Fruit fly (Drosophila melanogaster) Kc167 (cell line): ENCODE measurements around the gene spn-F.

Experiments
- Myc ChIP-seq: fragments of >200 bp; optimal IDR thresholded peaks from 2 replicates; lab custom pipeline; 2017; ENCODE audit warnings: missing external identifiers
- Sin3A ChIP-seq: fragments of >200 bp; optimal IDR thresholded peaks from 2 replicates; lab custom pipeline; 2018; ENCODE audit warnings: missing external identifiers
- h ChIP-seq: fragments of >200 bp; optimal IDR thresholded peaks from 3 replicates; lab custom pipeline; 2018; ENCODE audit warnings: missing external identifiers
- insv ChIP-seq: fragments of >200 bp; optimal IDR thresholded peaks from 3 replicates; lab custom pipeline; 2018; ENCODE audit warnings: missing external identifiers
- psq ChIP-seq: fragments of >200 bp; optimal IDR thresholded peaks from 2 replicates; lab custom pipeline; 2017; ENCODE audit warnings: missing external identifiers
- ttk ChIP-seq: sonication (Bioruptor generic); optimal IDR thresholded peaks from 2 replicates; lab custom pipeline; 2017; ENCODE audit warnings: missing external identifiers

Gene spn-F

DNA sequence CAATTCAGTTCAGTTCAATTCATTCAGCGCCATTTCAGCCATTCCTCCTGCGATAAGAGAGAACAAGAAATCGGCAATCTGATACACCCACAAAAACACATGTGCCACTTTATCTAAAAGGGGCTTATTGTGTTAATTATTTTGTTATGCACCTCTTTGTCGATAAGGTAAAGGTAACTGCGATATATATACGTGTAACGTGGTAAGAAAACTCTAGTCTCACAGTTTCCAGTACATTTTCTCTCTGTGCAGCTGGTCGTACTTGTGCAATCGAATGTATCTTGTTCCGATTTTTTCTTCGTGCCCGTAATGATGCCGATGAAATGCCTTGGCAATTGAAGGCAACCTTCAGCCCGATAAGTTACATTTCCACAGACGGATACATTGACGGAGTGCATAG, 32.6 kb downstream of the spn-F start:
- TF ChIP-seq insv (lab: Kevin White, UChicago) (no peak), h (lab: Kevin White, UChicago) (no peak), psq (lab: Kevin White, UChicago) (no peak), ttk (lab: Kevin White, UChicago) (no peak), Sin3A (lab: Kevin White, UChicago) (no peak), Myc (lab: Kevin White, UChicago) (no peak)

DNA sequence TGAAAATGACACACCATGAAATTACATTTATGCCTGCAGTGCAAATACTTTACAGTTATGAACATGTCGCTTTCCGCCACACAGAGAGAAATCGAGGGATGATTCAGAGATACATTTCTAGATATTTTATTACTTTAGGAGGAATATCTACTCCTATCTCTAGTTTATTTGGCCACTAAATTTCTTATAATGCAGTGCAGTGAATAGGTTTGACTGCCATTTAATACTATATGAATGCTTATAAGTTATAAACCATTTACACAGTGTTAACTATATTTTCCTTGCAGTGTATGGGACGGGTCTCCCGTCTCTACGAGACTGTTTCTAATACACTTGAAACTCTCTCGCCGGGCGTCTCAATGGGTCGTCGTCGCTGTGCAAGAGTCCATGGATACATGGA, 35.3 kb downstream of the spn-F start:
- TF ChIP-seq Myc (lab: Kevin White, UChicago) (no peak), ttk (lab: Kevin White, UChicago) (no peak), h (lab: Kevin White, UChicago) (no peak), insv (lab: Kevin White, UChicago) (no peak), psq (lab: Kevin White, UChicago) (no peak), Sin3A (lab: Kevin White, UChicago) (no peak)

DNA sequence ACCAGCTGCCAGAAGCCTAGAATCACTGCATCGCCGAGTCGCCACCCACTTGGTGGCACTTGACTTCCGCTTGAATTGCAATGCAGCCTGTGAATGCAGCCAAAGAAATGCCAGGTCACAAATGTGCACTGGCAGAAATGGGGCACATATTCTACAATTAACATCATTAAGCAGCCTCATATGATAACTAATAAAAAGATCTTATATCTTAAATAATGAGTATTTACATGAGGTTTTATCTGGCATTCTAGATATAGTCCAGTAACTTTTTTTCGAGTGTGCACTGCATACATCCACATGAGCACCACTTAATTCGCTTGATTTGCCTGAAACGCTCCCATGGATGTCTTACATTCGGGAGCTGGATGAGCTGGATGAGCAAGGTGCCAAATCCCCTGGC, 40.8 kb downstream of the spn-F start:
- no peak for TF ChIP-seq Sin3A (lab: Kevin White, UChicago)
- TF ChIP-seq ttk (lab: Kevin White, UChicago) = no peak
- no peak for TF ChIP-seq psq (lab: Kevin White, UChicago)
- no peak for TF ChIP-seq insv (lab: Kevin White, UChicago)
- no peak for TF ChIP-seq h (lab: Kevin White, UChicago)
- TF ChIP-seq Myc (lab: Kevin White, UChicago) = no peak

DNA sequence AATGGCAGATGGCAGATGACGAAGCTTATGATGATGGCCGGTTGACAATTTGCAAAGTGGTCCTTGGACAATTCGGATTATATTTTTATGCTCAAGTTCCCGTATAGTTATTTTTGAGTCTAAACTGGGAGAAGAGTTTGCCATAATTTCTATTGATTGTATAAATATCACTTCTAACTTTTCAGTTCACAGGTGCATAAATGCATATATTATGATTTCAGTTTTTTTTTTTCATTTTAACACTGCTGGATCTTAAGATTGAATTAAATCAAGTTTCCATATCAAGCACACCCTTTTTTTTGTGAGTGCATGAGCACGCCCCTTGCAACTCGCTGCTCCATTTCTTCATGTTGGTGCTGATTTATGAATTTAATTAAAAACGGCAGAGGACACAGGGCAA, 42.1 kb downstream of the spn-F start:
- no peak for TF ChIP-seq insv (lab: Kevin White, UChicago)
- TF ChIP-seq h (lab: Kevin White, UChicago) = no peak
- no peak for TF ChIP-seq psq (lab: Kevin White, UChicago)
- TF ChIP-seq Sin3A (lab: Kevin White, UChicago) = no peak
- TF ChIP-seq Myc (lab: Kevin White, UChicago) = no peak
- TF ChIP-seq ttk (lab: Kevin White, UChicago) = no peak

DNA sequence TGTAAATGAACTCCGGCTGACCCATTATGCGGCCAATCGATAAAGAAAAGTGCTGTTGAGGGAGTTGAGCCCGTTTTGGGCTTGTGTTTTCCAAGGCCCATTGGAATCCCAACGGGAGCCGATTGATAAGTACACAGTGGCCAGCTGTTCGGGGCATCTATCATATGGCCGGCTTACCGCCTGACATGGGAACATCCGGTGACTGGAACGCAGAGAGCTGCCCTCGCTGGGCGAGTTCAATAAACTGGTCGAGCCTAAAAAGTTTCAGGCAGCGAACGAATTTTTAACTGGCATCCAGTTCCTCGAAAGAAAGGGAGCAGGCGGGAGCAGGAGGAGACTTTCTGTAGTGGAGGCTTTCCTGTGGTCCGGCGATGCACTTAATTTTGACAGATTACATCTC, 46.6 kb downstream of the spn-F start:
- no peak for TF ChIP-seq ttk (lab: Kevin White, UChicago)
- TF ChIP-seq h (lab: Kevin White, UChicago) = no peak
- TF ChIP-seq Sin3A (lab: Kevin White, UChicago) = no peak
- no peak for TF ChIP-seq insv (lab: Kevin White, UChicago)
- TF ChIP-seq Myc (lab: Kevin White, UChicago) = no peak
- TF ChIP-seq psq (lab: Kevin White, UChicago) = no peak

DNA sequence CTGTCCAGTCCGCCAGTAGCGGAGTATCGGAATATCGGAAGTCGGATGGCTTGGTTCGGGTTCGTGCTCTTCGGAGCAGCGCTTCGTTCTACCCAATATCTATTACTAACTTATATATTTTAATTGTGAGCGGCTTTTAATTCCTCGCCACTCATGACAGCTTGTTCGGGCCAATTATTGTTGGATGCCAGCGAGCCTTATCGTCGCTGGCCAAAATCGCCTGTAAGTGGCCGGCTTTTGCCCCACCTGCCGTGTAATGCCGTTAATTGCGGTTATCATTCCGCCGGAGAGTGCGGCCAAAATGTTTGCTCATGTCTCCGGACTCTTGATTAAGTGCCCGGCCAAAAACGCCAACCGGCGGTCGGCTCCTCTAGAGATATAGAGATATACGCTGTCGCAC, 50.4 kb downstream of the spn-F start, which contains the start of gene pHCl-2:
Gene pHCl-2, minus strand, starts transcription at position 101 of the 400 bp plus-strand sequence.
- no peak for TF ChIP-seq insv (lab: Kevin White, UChicago)
